Fruit fly (Drosophila melanogaster) whole organism: Measurements from ENCODE around the gene CG8534.

Source experiments
- EcR ChIP-seq, 2 experiments: fragments of >200 bp; optimal IDR thresholded peaks; 2 replicates each; lab custom pipeline; 2017; ENCODE audit warnings: missing biosample characterization in 2 of 2, missing genetic modification characterization in 2 of 2, missing genetic modification reagents in 2 of 2
- psq ChIP-seq: fragments of >200 bp; optimal IDR thresholded peaks from 2 replicates; lab custom pipeline; 2017

DNA sequence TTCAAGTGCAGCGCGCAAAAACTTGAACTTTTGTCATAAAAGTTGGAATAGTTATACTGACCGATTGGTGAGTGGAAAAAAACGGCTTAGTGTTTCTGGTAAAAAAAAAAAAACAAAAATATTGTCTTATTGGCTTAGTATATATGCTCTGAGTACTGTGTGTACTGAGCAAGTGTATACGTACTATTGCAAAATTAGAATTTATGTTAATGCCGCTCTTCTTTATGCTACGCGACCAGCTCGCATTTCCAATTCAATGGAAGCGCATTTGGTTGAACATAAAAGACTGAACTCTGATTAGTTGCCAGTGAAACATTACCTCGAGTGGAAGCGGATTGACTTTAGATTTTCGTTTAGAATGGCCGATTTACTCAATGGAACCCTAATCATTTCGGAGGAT, at the start of gene CG8534:
- TF ChIP-seq psq (lab: Kevin White, UChicago) (no peak), EcR (GFP tag; optimal IDR thresholded peaks at IDR 0.05; lab: Kevin White, UChicago) (no peak)
